Fruit fly (Drosophila melanogaster) whole organism, pupa: ENCODE data around the gene Atac3.

Experiments
- D1 ChIP-seq: fragments of 200-800 bp; sonication (Bioruptor generic); optimal IDR thresholded peaks from 2 replicates; lab custom pipeline; 2018; ENCODE audit warnings: missing biosample characterization, mild to moderate bottlenecking, missing genetic modification characterization, moderate library complexity
- Ets98B ChIP-seq: fragments of 200-800 bp; sonication (Bioruptor generic); IDR thresholded peaks from 2 replicates; pipeline ENCODE4 v1.3.6; 2022; ENCODE audit warnings: missing biosample characterization, missing genetic modification characterization
- Pif1A ChIP-seq: fragments of 200-800 bp; sonication (Bioruptor generic); optimal IDR thresholded peaks from 3 replicates; lab custom pipeline; 2016; ENCODE audit warnings: missing biosample characterization, missing genetic modification characterization
- Pif1B ChIP-seq: fragments of 200-800 bp; sonication (Bioruptor generic); optimal IDR thresholded peaks from 3 replicates; lab custom pipeline; 2016; ENCODE audit warnings: missing biosample characterization, missing genetic modification characterization

dm6 chr3L:357681-358080 is 29.9 kb upstream of the Atac3 start, which contains the start of gene Roc1b:
- TF ChIP-seq Ets98B: no peak
- no peak for TF ChIP-seq Pif1A (GFP tag; lab: Kevin White, UChicago)
- no peak for TF ChIP-seq Pif1B (GFP tag; lab: Kevin White, UChicago)
- no peak for TF ChIP-seq D1 (tag; lab: Kevin White, UChicago)
